Worm (Caenorhabditis elegans): ENCODE results near the gene unc-17.
A peak's percentile ranks its signal among the peaks of the same experiment; 100 is the strongest.

Gene unc-17

ce11 chrIV:3628896-3629641 lies 4.6 kb upstream of the unc-17 start:
- TF ChIP-seq nhr-43 (tag; optimal IDR thresholded peaks at IDR 0.05; ENCODE audit: poor library complexity, severe bottlenecking) = no peak
- no peak for TF ChIP-seq jun-1 (tag; optimal IDR thresholded peaks at IDR 0.05)
- no peak for TF ChIP-seq elt-1 (tag; optimal IDR thresholded peaks at IDR 0.05)
- TF ChIP-seq ztf-11 (tag; optimal IDR thresholded peaks at IDR 0.05) = no peak
- no peak for TF ChIP-seq lsy-12 (tag; optimal IDR thresholded peaks at IDR 0.05)
- TF ChIP-seq nhr-28 (tag; optimal IDR thresholded peaks at IDR 0.05) = no peak
- TF ChIP-seq aly-2 (tag; optimal IDR thresholded peaks at IDR 0.05) = no peak
- peak; percentile 81 for TF ChIP-seq ceh-28 (tag; optimal IDR thresholded peaks at IDR 0.05)

DNA sequence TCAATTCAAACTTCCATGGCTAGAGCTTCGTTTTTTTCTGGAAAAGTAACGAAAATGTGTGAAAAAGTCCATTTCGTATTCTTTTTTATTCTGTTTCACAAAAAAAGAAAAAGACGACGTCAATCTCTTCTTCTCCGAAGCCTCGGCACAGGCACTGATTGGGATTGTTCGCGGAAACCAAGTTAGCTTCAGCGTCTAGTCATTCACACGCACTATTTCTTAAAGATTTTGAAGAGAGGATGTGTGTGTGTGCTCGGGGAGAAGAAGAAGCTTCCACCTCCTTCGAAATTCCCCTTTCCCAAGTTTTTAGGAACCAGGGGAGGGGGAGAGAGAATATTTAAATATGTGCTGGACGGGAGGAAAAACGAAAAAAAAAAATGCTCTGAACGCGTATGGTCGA lies 1.9 kb upstream of the unc-17 start:
- TF ChIP-seq fkh-10 (GFP tag; optimal IDR thresholded peaks at IDR 0.05) (peak; percentile 84), egl-5 (tag; optimal IDR thresholded peaks at IDR 0.05) (no peak), nfya-1 (tag; optimal IDR thresholded peaks at IDR 0.05; ENCODE audit: insufficient read depth) (peak; percentile 25), ceh-82 (tag; optimal IDR thresholded peaks at IDR 0.05) (no peak)

ce11 chrIV:3621805-3622355 lies 2.6 kb downstream of the unc-17 start:
- TF ChIP-seq snpc-4 (tag; optimal IDR thresholded peaks at IDR 0.05) = no peak
- no peak for TF ChIP-seq nhr-77 (tag; optimal IDR thresholded peaks at IDR 0.05)
- no peak for TF ChIP-seq nhr-67 (tag; optimal IDR thresholded peaks at IDR 0.05)
- no peak for TF ChIP-seq fkh-2 (tag; optimal IDR thresholded peaks at IDR 0.05)
- TF ChIP-seq nhr-25 (tag; optimal IDR thresholded peaks at IDR 0.05) = no peak
- no peak for TF ChIP-seq eor-1 (tag; optimal IDR thresholded peaks at IDR 0.05)
- TF ChIP-seq aly-2 (tag; optimal IDR thresholded peaks at IDR 0.05) = no peak
- TF ChIP-seq mml-1 (tag; optimal IDR thresholded peaks at IDR 0.05) = no peak
- TF ChIP-seq egl-27 (tag; optimal IDR thresholded peaks at IDR 0.05) = no peak
- TF ChIP-seq nhr-237 (tag; optimal IDR thresholded peaks at IDR 0.05) = no peak
- no peak for TF ChIP-seq hmg-11 (tag; optimal IDR thresholded peaks at IDR 0.05)
- TF ChIP-seq R02D3.7 (tag; optimal IDR thresholded peaks at IDR 0.05) = no peak
- no peak for TF ChIP-seq nfya-1 (tag; optimal IDR thresholded peaks at IDR 0.05; ENCODE audit: insufficient read depth)
- TF ChIP-seq ceh-82 (tag; optimal IDR thresholded peaks at IDR 0.05) = no peak
- TF ChIP-seq nhr-23 (tag; optimal IDR thresholded peaks at IDR 0.05) = no peak
- no peak for TF ChIP-seq elt-3 (tag; optimal IDR thresholded peaks at IDR 0.05)
- TF ChIP-seq unc-39 (tag; optimal IDR thresholded peaks at IDR 0.05) = no peak
- TF ChIP-seq unc-62 (GFP tag; optimal IDR thresholded peaks at IDR 0.05) = no peak
- no peak for TF ChIP-seq fos-1 (tag; optimal IDR thresholded peaks at IDR 0.05)

ce11 chrIV:3618719-3619118 lies 5.8 kb downstream of the unc-17 start:
- no peak for TF ChIP-seq jun-1 (tag; optimal IDR thresholded peaks at IDR 0.05)
- TF ChIP-seq nhr-43 (tag; optimal IDR thresholded peaks at IDR 0.05; ENCODE audit: poor library complexity, severe bottlenecking) = no peak
- no peak for TF ChIP-seq lin-15B (tag; optimal IDR thresholded peaks at IDR 0.05)
- TF ChIP-seq egl-27 (tag; optimal IDR thresholded peaks at IDR 0.05) = no peak
- TF ChIP-seq ZK546.5 (tag; optimal IDR thresholded peaks at IDR 0.05) = no peak
- TF ChIP-seq zag-1 (tag; optimal IDR thresholded peaks at IDR 0.05) = no peak
- no peak for TF ChIP-seq lsy-12 (tag; optimal IDR thresholded peaks at IDR 0.05)
- no peak for TF ChIP-seq nfya-1 (tag; optimal IDR thresholded peaks at IDR 0.05; ENCODE audit: insufficient read depth)
- TF ChIP-seq ceh-16 (tag; optimal IDR thresholded peaks at IDR 0.05) = no peak
- TF ChIP-seq pha-4 (tag; optimal IDR thresholded peaks at IDR 0.05) = no peak
- TF ChIP-seq snpc-4 (tag; optimal IDR thresholded peaks at IDR 0.05) = no peak
- TF ChIP-seq aly-2 (tag; optimal IDR thresholded peaks at IDR 0.05) = no peak

DNA sequence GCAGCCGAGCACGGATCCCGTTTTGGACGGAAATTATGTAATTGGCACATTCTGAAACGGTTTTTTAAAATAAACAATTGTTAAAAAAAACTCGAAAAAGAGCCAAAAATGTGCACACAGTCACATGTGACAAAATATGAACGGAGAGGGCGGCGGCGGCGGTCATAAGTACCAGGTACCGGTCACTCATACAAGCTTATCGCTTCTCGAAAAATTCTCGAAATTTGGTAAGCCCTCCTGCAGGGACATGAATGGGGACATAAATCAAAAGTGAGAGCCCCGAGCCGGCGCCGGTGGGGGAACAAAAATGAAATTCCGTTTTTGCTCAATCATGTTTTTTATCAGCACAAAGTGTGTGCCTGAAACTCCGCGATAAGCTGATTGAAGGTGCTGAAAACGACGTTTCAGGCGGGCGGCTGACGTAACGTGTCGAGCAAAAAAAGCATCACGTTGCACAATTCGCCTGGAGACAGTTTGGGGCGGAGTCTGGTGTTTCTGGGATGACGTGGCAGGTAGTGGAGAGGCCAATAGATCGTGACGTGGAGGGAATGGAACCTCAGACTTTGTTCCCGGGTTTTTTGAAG lies 11.4 kb downstream of the unc-17 start, which contains the start of gene ltah-1.2:
TSS of gene ltah-1.2 (minus strand) at position 51 of the 584 bp plus-strand sequence.
- TF ChIP-seq nhr-25 (tag; optimal IDR thresholded peaks at IDR 0.05) (no peak), elt-2 (tag; optimal IDR thresholded peaks at IDR 0.05) (peak; percentile 90), pqm-1 (tag; optimal IDR thresholded peaks at IDR 0.05) (peak; percentile 43), nfya-1 (tag; optimal IDR thresholded peaks at IDR 0.05; ENCODE audit: insufficient read depth) (peak; percentile 38)

Data from whole organism, L3 larva.